Worm (Caenorhabditis elegans) whole organism, late embryonic: ENCODE data around the gene tlp-1.

Experiments used
- C08G9.2 ChIP-seq: sonication (generic microtip); optimal IDR thresholded peaks from 2 replicates; lab custom pipeline; 2016; ENCODE audit warnings: mild to moderate bottlenecking, missing genetic modification characterization, moderate library complexity, missing compliant biosample characterization
- T23F11.4 ChIP-seq: fragments of 200-800 bp; sonication (Bioruptor generic); optimal IDR thresholded peaks from 2 replicates; lab custom pipeline; 2018; ENCODE audit warnings: mild to moderate bottlenecking, missing genetic modification characterization, missing compliant biosample characterization
- ceh-22 ChIP-seq: sonication (generic microtip); optimal IDR thresholded peaks from 2 replicates; lab custom pipeline; 2017; ENCODE audit warnings: missing biosample characterization, missing genetic modification characterization
- elt-2 ChIP-seq: sonication (generic microtip); optimal IDR thresholded peaks from 2 replicates; lab custom pipeline; 2016; ENCODE audit warnings: missing genetic modification reagents, missing genetic modification characterization, missing compliant biosample characterization
- ets-4 ChIP-seq: sonication (generic microtip); optimal IDR thresholded peaks from 2 replicates; lab custom pipeline; 2016; ENCODE audit warnings: missing genetic modification characterization, missing compliant biosample characterization
- fax-1 ChIP-seq: sonication (generic microtip); optimal IDR thresholded peaks from 2 replicates; lab custom pipeline; 2016; ENCODE audit warnings: missing genotype, missing genetic modification characterization, missing compliant biosample characterization
- nfya-1 ChIP-seq: sonication (generic microtip); optimal IDR thresholded peaks from 2 replicates; lab custom pipeline; 2017; ENCODE audit warnings: missing genetic modification characterization, mild to moderate bottlenecking, missing compliant biosample characterization, antibody characterized with exemption, moderate library complexity
- pag-3 ChIP-seq: sonication (generic microtip); optimal IDR thresholded peaks from 2 replicates; lab custom pipeline; 2016; ENCODE audit warnings: missing compliant biosample characterization, missing genetic modification characterization, borderline replicate concordance
- tbx-2 ChIP-seq: sonication (generic microtip); optimal IDR thresholded peaks from 2 replicates; lab custom pipeline; 2016; ENCODE audit warnings: missing genetic modification characterization, missing compliant biosample characterization
- unc-86 ChIP-seq: sonication (generic microtip); optimal IDR thresholded peaks from 2 replicates; lab custom pipeline; 2016; ENCODE audit warnings: missing genetic modification characterization, missing compliant biosample characterization

DNA sequence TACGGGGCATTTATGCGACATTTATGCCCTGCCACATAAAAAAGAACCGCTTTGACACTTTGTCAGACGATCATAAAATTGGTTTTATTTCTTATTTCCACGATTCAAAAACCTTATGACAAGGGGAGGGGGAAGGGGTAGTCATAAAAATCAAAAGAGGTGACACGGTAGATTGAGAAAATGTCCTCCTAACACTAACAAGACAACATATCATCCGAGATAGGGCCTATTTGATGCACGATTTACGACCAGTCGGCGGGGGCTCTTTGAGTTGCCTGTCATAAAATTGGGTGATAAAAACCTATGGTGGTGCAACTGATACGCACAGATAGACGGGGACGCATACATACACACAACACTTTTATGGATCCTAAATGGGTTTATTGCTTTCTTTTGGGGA is 4.0 kb upstream of the tlp-1 start:
- TF ChIP-seq C08G9.2 (no peak), elt-2 (tag; lab: Kevin White, UChicago) (peak; percentile 89), nfya-1 (no peak), tbx-2 (tag; lab: Kevin White, UChicago) (peak; percentile 1), ets-4 (tag; lab: Kevin White, UChicago) (no peak), pag-3 (no peak), unc-86 (tag; lab: Kevin White, UChicago) (no peak), ceh-22 (tag; lab: Kevin White, UChicago) (no peak), T23F11.4 (GFP tag; lab: Kevin White, UChicago) (no peak), fax-1 (tag; lab: Kevin White, UChicago) (no peak)
